Worm (Caenorhabditis elegans) whole organism, L3 larva: Measurements from ENCODE around the gene F58F12.2.

Experiments used
- R02D3.7 ChIP-seq: fragments of 150-350 bp; optimal IDR thresholded peaks from 2 replicates; lab custom pipeline; 2014; ENCODE audit warnings: missing biosample characterization, missing genetic modification characterization
- ZK546.5 ChIP-seq: sonication (generic microtip); optimal IDR thresholded peaks from 2 replicates; lab custom pipeline; 2017; ENCODE audit warnings: missing biosample characterization, missing genetic modification characterization
- ceh-16 ChIP-seq: sonication (generic microtip); optimal IDR thresholded peaks from 2 replicates; lab custom pipeline; 2017; ENCODE audit warnings: missing biosample characterization, missing genetic modification characterization
- ceh-28 ChIP-seq: fragments of 150-350 bp; optimal IDR thresholded peaks from 2 replicates; lab custom pipeline; 2014; ENCODE audit warnings: missing biosample characterization, missing genetic modification reagents, missing genetic modification characterization
- ceh-82 ChIP-seq: fragments of 150-350 bp; optimal IDR thresholded peaks from 2 replicates; lab custom pipeline; 2014; ENCODE audit warnings: missing biosample characterization, missing genetic modification characterization
- ceh-9 ChIP-seq: sonication (generic microtip); optimal IDR thresholded peaks from 2 replicates; lab custom pipeline; 2018; ENCODE audit warnings: missing biosample characterization, missing genetic modification characterization
- daf-12 ChIP-seq: fragments of 150-350 bp; optimal IDR thresholded peaks from 2 replicates; lab custom pipeline; 2014; ENCODE audit warnings: missing biosample characterization, missing genetic modification reagents, missing genetic modification characterization
- egl-27 ChIP-seq: sonication (generic microtip); optimal IDR thresholded peaks from 4 replicates; lab custom pipeline; 2017; ENCODE audit warnings: missing biosample characterization, missing genetic modification reagents, missing genetic modification characterization
- egl-5 ChIP-seq: fragments of 150-350 bp; optimal IDR thresholded peaks from 2 replicates; lab custom pipeline; 2017; ENCODE audit warnings: missing biosample characterization, missing genetic modification reagents, missing genetic modification characterization, inconsistent platforms
- elt-1 ChIP-seq: fragments of 150-350 bp; optimal IDR thresholded peaks from 2 replicates; lab custom pipeline; 2014; ENCODE audit warnings: missing biosample characterization, missing genetic modification characterization
- elt-2 ChIP-seq: sonication (generic microtip); optimal IDR thresholded peaks from 2 replicates; lab custom pipeline; 2016; ENCODE audit warnings: missing genetic modification reagents, mild to moderate bottlenecking, missing genetic modification characterization, missing compliant biosample characterization
- elt-3 ChIP-seq, 3 experiments: fragments of 150-350 bp in 1 of 3; sonication (generic microtip) in 2 of 3; optimal IDR thresholded peaks; 2 replicates in 2 of 3; 4 replicates in 1 of 3; lab custom pipeline; 2014 to 2017; ENCODE audit warnings: missing biosample characterization in 3 of 3, missing genetic modification characterization in 3 of 3
- eor-1 ChIP-seq, 2 experiments: fragments of 150-350 bp; optimal IDR thresholded peaks; 2 replicates each; lab custom pipeline; 2014 to 2018; ENCODE audit warnings: missing biosample characterization in 2 of 2, missing genetic modification characterization in 2 of 2
- fkh-10 ChIP-seq: sonication (generic microtip); optimal IDR thresholded peaks from 2 replicates; lab custom pipeline; 2017; ENCODE audit warnings: missing biosample characterization, missing genetic modification reagents, missing genetic modification characterization
- fkh-2 ChIP-seq: fragments of 150-350 bp; optimal IDR thresholded peaks from 2 replicates; lab custom pipeline; 2014; ENCODE audit warnings: missing biosample characterization, missing genetic modification reagents, missing genetic modification characterization
- fos-1 ChIP-seq: fragments of 150-350 bp; optimal IDR thresholded peaks from 2 replicates; lab custom pipeline; 2014; ENCODE audit warnings: missing biosample characterization, missing genetic modification characterization
- jun-1 ChIP-seq: fragments of 150-350 bp; optimal IDR thresholded peaks from 2 replicates; lab custom pipeline; 2014; ENCODE audit warnings: missing biosample characterization, missing genetic modification reagents, missing genetic modification characterization
- lin-15B ChIP-seq: fragments of 150-350 bp; optimal IDR thresholded peaks from 2 replicates; lab custom pipeline; 2014; ENCODE audit warnings: missing biosample characterization, missing genetic modification characterization
- lin-39 ChIP-seq: fragments of 150-350 bp; optimal IDR thresholded peaks from 2 replicates; lab custom pipeline; 2018; ENCODE audit warnings: missing biosample characterization, missing genetic modification reagents, missing genetic modification characterization
- lsy-12 ChIP-seq: sonication (generic microtip); optimal IDR thresholded peaks from 2 replicates; lab custom pipeline; 2016; ENCODE audit warnings: mild to moderate bottlenecking, missing genetic modification characterization, missing compliant biosample characterization
- mdl-1 ChIP-seq: fragments of 150-350 bp; optimal IDR thresholded peaks from 2 replicates; lab custom pipeline; 2014; ENCODE audit warnings: missing biosample characterization, missing genetic modification characterization
- mml-1 ChIP-seq: fragments of 150-350 bp; sonication (generic microtip); optimal IDR thresholded peaks from 3 replicates; lab custom pipeline; 2014; ENCODE audit warnings: missing biosample characterization, missing genetic modification characterization
- nfya-1 ChIP-seq: sonication (generic microtip); optimal IDR thresholded peaks from 2 replicates; lab custom pipeline; 2017; ENCODE audit warnings: missing genetic modification characterization, mild to moderate bottlenecking, missing compliant biosample characterization, antibody characterized with exemption, moderate library complexity; ENCODE audit not compliant: insufficient read depth
- nhr-11 ChIP-seq: fragments of 150-350 bp; optimal IDR thresholded peaks from 2 replicates; lab custom pipeline; 2014; ENCODE audit warnings: missing biosample characterization, missing genetic modification characterization
- nhr-12 ChIP-seq: fragments of 150-350 bp; optimal IDR thresholded peaks from 2 replicates; lab custom pipeline; 2014; ENCODE audit warnings: missing biosample characterization, missing genetic modification characterization
- nhr-237 ChIP-seq: fragments of 150-350 bp; optimal IDR thresholded peaks from 2 replicates; lab custom pipeline; 2014; ENCODE audit warnings: missing biosample characterization, missing genetic modification characterization
- nhr-25 ChIP-seq: sonication (generic microtip); optimal IDR thresholded peaks from 2 replicates; lab custom pipeline; 2017; ENCODE audit warnings: missing biosample characterization, missing genetic modification characterization
- nhr-28 ChIP-seq: fragments of 150-350 bp; optimal IDR thresholded peaks from 2 replicates; lab custom pipeline; 2014; ENCODE audit warnings: missing biosample characterization, missing genetic modification characterization
- nhr-67 ChIP-seq: fragments of 150-350 bp; optimal IDR thresholded peaks from 2 replicates; lab custom pipeline; 2014; ENCODE audit warnings: missing biosample characterization, missing genetic modification characterization
- nhr-76 ChIP-seq: fragments of 150-350 bp; sonication (generic microtip); optimal IDR thresholded peaks from 5 replicates; lab custom pipeline; 2014; ENCODE audit warnings: missing biosample characterization, missing genetic modification characterization
- nhr-77 ChIP-seq: fragments of 150-350 bp; optimal IDR thresholded peaks from 2 replicates; lab custom pipeline; 2014; ENCODE audit warnings: missing biosample characterization, missing genetic modification characterization
- pha-4 ChIP-seq: fragments of 150-350 bp; optimal IDR thresholded peaks from 2 replicates; lab custom pipeline; 2014; ENCODE audit warnings: missing biosample characterization, missing genetic modification reagents, missing genetic modification characterization
- pqm-1 ChIP-seq: fragments of 150-350 bp; optimal IDR thresholded peaks from 2 replicates; lab custom pipeline; 2017; ENCODE audit warnings: missing biosample characterization, missing genetic modification characterization, inconsistent platforms
- sea-2 ChIP-seq: fragments of 150-350 bp; sonication (generic microtip); optimal IDR thresholded peaks from 4 replicates; lab custom pipeline; 2014; ENCODE audit warnings: missing biosample characterization, missing genetic modification reagents, missing genetic modification characterization
- skn-1 ChIP-seq: fragments of 150-350 bp; optimal IDR thresholded peaks from 2 replicates; lab custom pipeline; 2014; ENCODE audit warnings: missing biosample characterization, missing genetic modification characterization
- snpc-4 ChIP-seq: fragments of 150-350 bp; optimal IDR thresholded peaks from 2 replicates; lab custom pipeline; 2014; ENCODE audit warnings: missing biosample characterization, missing genetic modification characterization
- tbx-2 ChIP-seq: sonication (generic microtip); optimal IDR thresholded peaks from 2 replicates; lab custom pipeline; 2016; ENCODE audit warnings: mild to moderate bottlenecking, missing genetic modification characterization, missing compliant biosample characterization
- unc-39 ChIP-seq: sonication (generic microtip); optimal IDR thresholded peaks from 4 replicates; lab custom pipeline; 2017; ENCODE audit warnings: missing biosample characterization, missing genetic modification characterization
- zag-1 ChIP-seq: fragments of 150-350 bp; optimal IDR thresholded peaks from 2 replicates; lab custom pipeline; 2014; ENCODE audit warnings: missing biosample characterization, missing genetic modification characterization
- ztf-11 ChIP-seq: fragments of 150-350 bp; optimal IDR thresholded peaks from 2 replicates; lab custom pipeline; 2014; ENCODE audit warnings: missing biosample characterization, missing genetic modification characterization
- ztf-4 ChIP-seq: fragments of 150-350 bp; optimal IDR thresholded peaks from 2 replicates; lab custom pipeline; 2014; ENCODE audit warnings: missing biosample characterization, missing genetic modification characterization

Gene F58F12.2

ce11 chrII:6377381-6377948 lies 10.4 kb downstream of the F58F12.2 start:
- TF ChIP-seq nfya-1 (tag; lab: Kevin White, UChicago) = peak; percentile 31
- peak; percentile 34 for TF ChIP-seq jun-1
- peak; percentile 76 for TF ChIP-seq pqm-1 (tag; lab: Kevin White, UChicago)
- no peak for TF ChIP-seq mdl-1 (tag; lab: Kevin White, UChicago)
- TF ChIP-seq pha-4 (tag; lab: Kevin White, UChicago) = peak; percentile 54
- peak; percentile 89 for TF ChIP-seq elt-2 (tag; lab: Kevin White, UChicago)
- no peak for TF ChIP-seq nhr-237 (tag; lab: Kevin White, UChicago)

ce11 chrII:6376693-6377092 lies 11.1 kb downstream of the F58F12.2 start:
- TF ChIP-seq fkh-10 = no peak
- no peak for TF ChIP-seq ceh-9 (tag; lab: Kevin White, UChicago)
- TF ChIP-seq ZK546.5 (tag; lab: Kevin White, UChicago) = no peak
- no peak for TF ChIP-seq egl-5 (tag; lab: Kevin White, UChicago)
- no peak for TF ChIP-seq lsy-12 (tag; lab: Kevin White, UChicago)

- TF ChIP-seq pha-4 (tag; lab: Kevin White, UChicago) (peak; percentile 29), nhr-12 (no peak), jun-1 (peak; percentile 1), skn-1 (tag; lab: Kevin White, UChicago) (no peak), ceh-28 (tag; lab: Kevin White, UChicago) (peak; percentile 19), nhr-28 (tag; lab: Kevin White, UChicago) (no peak), nhr-76 (no peak), pqm-1 (tag; lab: Kevin White, UChicago) (peak; percentile 35), elt-2 (tag; lab: Kevin White, UChicago) (peak; percentile 71)
These were observed 13.2 kb downstream of the F58F12.2 start for ce11 chrII:6374646-6375045.

ce11 chrII:6373361-6373760 lies 14.5 kb downstream of the F58F12.2 start:
- TF ChIP-seq ztf-4 (tag; lab: Kevin White, UChicago) (no peak), nhr-11 (tag; lab: Kevin White, UChicago) (no peak)

- TF ChIP-seq ztf-11 = no peak
- peak; percentile 12 for TF ChIP-seq nhr-25 (tag; lab: Kevin White, UChicago)
These were observed 16.8 kb downstream of the F58F12.2 start, which contains the start of gene lin-23 for ce11 chrII:6371003-6371402. lin-23 (plus strand) TSS chrII:6371303.

- TF ChIP-seq elt-3 (tag; optimal IDR thresholded peaks at IDR 0.05; lab: Kevin White, UChicago) = no peak
- TF ChIP-seq jun-1 = peak; percentile 51
- peak; percentile 32 for TF ChIP-seq tbx-2
- TF ChIP-seq elt-2 (tag; lab: Kevin White, UChicago) = peak; percentile 70
- no peak for TF ChIP-seq ztf-4 (tag; lab: Kevin White, UChicago)
- no peak for TF ChIP-seq eor-1 (tag; optimal IDR thresholded peaks at IDR 0.05; lab: Kevin White, UChicago)
- peak; percentile 4 for TF ChIP-seq skn-1 (tag; lab: Kevin White, UChicago)
- peak; percentile 83 for TF ChIP-seq ceh-28 (tag; lab: Kevin White, UChicago)
- TF ChIP-seq ztf-11 = no peak
- no peak for TF ChIP-seq mml-1 (tag; lab: Kevin White, UChicago)
- TF ChIP-seq lin-15B (tag; lab: Kevin White, UChicago) = peak; percentile 93
- TF ChIP-seq nhr-11 (tag; lab: Kevin White, UChicago) = peak; percentile 5
- TF ChIP-seq daf-12 = no peak
- no peak for TF ChIP-seq nhr-12
- TF ChIP-seq elt-1 = no peak
- TF ChIP-seq ceh-82 = peak; percentile 39
- TF ChIP-seq pha-4 (tag; lab: Kevin White, UChicago) = peak; percentile 83
- TF ChIP-seq fos-1 = no peak
- no peak for TF ChIP-seq nhr-77 (tag; lab: Kevin White, UChicago)
- no peak for TF ChIP-seq sea-2 (GFP tag; lab: Kevin White, UChicago)
- TF ChIP-seq nhr-67 (tag; lab: Kevin White, UChicago) = no peak
- peak; percentile 83 for TF ChIP-seq lin-39 (tag; lab: Kevin White, UChicago)
- TF ChIP-seq fkh-2 (tag; lab: Kevin White, UChicago) = no peak
- no peak for TF ChIP-seq ZK546.5 (tag; lab: Kevin White, UChicago)
- TF ChIP-seq R02D3.7 = peak; percentile 53
- TF ChIP-seq fkh-10 = peak; percentile 25
- no peak for TF ChIP-seq ceh-16 (tag; lab: Kevin White, UChicago)
- TF ChIP-seq unc-39 = no peak
- TF ChIP-seq nhr-25 (tag; lab: Kevin White, UChicago) = peak; percentile 92
- no peak for TF ChIP-seq nhr-237 (tag; lab: Kevin White, UChicago)
- peak; percentile 14 for TF ChIP-seq egl-27 (tag; lab: Kevin White, UChicago)
- peak; percentile 64 for TF ChIP-seq snpc-4
- TF ChIP-seq zag-1 (tag; lab: Kevin White, UChicago) = no peak
- TF ChIP-seq pqm-1 (tag; lab: Kevin White, UChicago) = peak; percentile 70
These were observed 17.7 kb downstream of the F58F12.2 start for ce11 chrII:6370110-6370509.
